Worm (Caenorhabditis elegans) whole organism, young adult: Measurements from ENCODE around the gene T25B9.3.

ENCODE experiments used
- B0336.3 ChIP-seq: fragments of 200-800 bp; sonication (Bioruptor generic); IDR thresholded peaks from 2 replicates; pipeline ENCODE4 v1.3.6; 2022; ENCODE audit warnings: missing genetic modification characterization, missing compliant biosample characterization
- C06A6.2 ChIP-seq: fragments of 200-800 bp; sonication (Bioruptor generic); conservative IDR thresholded peaks from 2 replicates; pipeline ENCODE4 v1.3.6; 2022; ENCODE audit warnings: missing genetic modification characterization, missing compliant biosample characterization
- C17E4.6 ChIP-seq: fragments of 200-800 bp; sonication (Bioruptor generic); IDR thresholded peaks from 2 replicates; pipeline ENCODE4 v1.3.6; 2022; ENCODE audit warnings: missing genetic modification reagents, missing genetic modification characterization, missing compliant biosample characterization
- F22D6.2 ChIP-seq: sonication (generic microtip); optimal IDR thresholded peaks from 2 replicates; lab custom pipeline; 2016; ENCODE audit warnings: mild to moderate bottlenecking, missing genetic modification characterization, missing compliant biosample characterization
- F39B2.1 ChIP-seq: fragments of 200-800 bp; sonication (Bioruptor generic); IDR thresholded peaks from 2 replicates; pipeline ENCODE4 v1.3.6; 2022; ENCODE audit warnings: missing genetic modification reagents, missing genetic modification characterization, missing compliant biosample characterization
- F52B5.7 ChIP-seq: sonication (generic microtip); optimal IDR thresholded peaks from 2 replicates; lab custom pipeline; 2016; ENCODE audit warnings: mild to moderate bottlenecking, missing genetic modification characterization, missing compliant biosample characterization
- Y53G8AR.9 ChIP-seq: fragments of 200-800 bp; sonication (Bioruptor generic); conservative IDR thresholded peaks from 2 replicates; pipeline ENCODE4 v1.3.6; 2022; ENCODE audit warnings: missing genetic modification reagents, missing genetic modification characterization, missing compliant biosample characterization
- Y56A3A.18 ChIP-seq: fragments of 200-800 bp; sonication (Bioruptor generic); IDR thresholded peaks from 2 replicates; pipeline ENCODE4 v1.3.6; 2022; ENCODE audit warnings: missing genetic modification reagents, missing genetic modification characterization, missing compliant biosample characterization
- Y67H2A.10 ChIP-seq: fragments of 200-800 bp; sonication (Bioruptor generic); conservative IDR thresholded peaks from 2 replicates; pipeline ENCODE4 v1.3.6; 2022; ENCODE audit warnings: missing genetic modification reagents, missing genetic modification characterization, missing compliant biosample characterization
- ZK185.1 ChIP-seq: sonication (generic microtip); optimal IDR thresholded peaks from 2 replicates; lab custom pipeline; 2016; ENCODE audit warnings: mild to moderate bottlenecking, missing genetic modification characterization, missing compliant biosample characterization; ENCODE audit not compliant: poor library complexity, severe bottlenecking
- aptf-3 ChIP-seq: fragments of 200-800 bp; sonication (Bioruptor generic); IDR thresholded peaks from 2 replicates; pipeline ENCODE4 v1.3.6; 2022; ENCODE audit warnings: missing genetic modification characterization, missing compliant biosample characterization
- athp-1 ChIP-seq: sonication (generic microtip); optimal IDR thresholded peaks from 2 replicates; lab custom pipeline; 2017; ENCODE audit warnings: mild to moderate bottlenecking, missing genetic modification characterization, missing compliant biosample characterization
- bed-2 ChIP-seq: fragments of 200-800 bp; sonication (Bioruptor generic); IDR thresholded peaks from 2 replicates; pipeline ENCODE4 v1.3.6; 2022; ENCODE audit warnings: missing genetic modification reagents, missing genetic modification characterization, missing compliant biosample characterization
- ceh-27 ChIP-seq: fragments of 200-800 bp; sonication (Bioruptor generic); optimal IDR thresholded peaks from 2 replicates; lab custom pipeline; 2018; ENCODE audit warnings: mild to moderate bottlenecking, missing genetic modification characterization, moderate library complexity, missing compliant biosample characterization
- ceh-40 ChIP-seq: fragments of 200-800 bp; sonication (Bioruptor generic); IDR thresholded peaks from 2 replicates; pipeline ENCODE4 v1.3.6; 2022; ENCODE audit warnings: missing genetic modification characterization, missing compliant biosample characterization
- ceh-79 ChIP-seq: sonication (generic microtip); optimal IDR thresholded peaks from 2 replicates; lab custom pipeline; 2017; ENCODE audit warnings: mild to moderate bottlenecking, missing genetic modification characterization, missing compliant biosample characterization
- dpff-1 ChIP-seq: sonication (generic microtip); optimal IDR thresholded peaks from 2 replicates; lab custom pipeline; 2017; ENCODE audit warnings: mild to moderate bottlenecking, missing genetic modification characterization, missing compliant biosample characterization
- hmg-1.2 ChIP-seq: fragments of 200-800 bp; sonication (Bioruptor generic); IDR thresholded peaks from 2 replicates; pipeline ENCODE4 v1.3.6; 2022; ENCODE audit warnings: missing genetic modification reagents, missing genetic modification characterization, missing compliant biosample characterization
- hmg-20 ChIP-seq: fragments of 200-800 bp; sonication (Bioruptor generic); IDR thresholded peaks from 2 replicates; pipeline ENCODE4 v1.3.6; 2022; ENCODE audit warnings: missing genetic modification reagents, missing genetic modification characterization, missing compliant biosample characterization
- lag-1 ChIP-seq: fragments of 200-800 bp; sonication (Bioruptor generic); IDR thresholded peaks from 2 replicates; pipeline ENCODE4 v1.3.6; 2022; ENCODE audit warnings: missing genetic modification reagents, missing genetic modification characterization, missing compliant biosample characterization
- lin-40 ChIP-seq: sonication (generic microtip); optimal IDR thresholded peaks from 2 replicates; lab custom pipeline; 2016; ENCODE audit warnings: missing genetic modification characterization, mild to moderate bottlenecking, missing compliant biosample characterization, missing genotype, missing genetic modification reagents
- lsy-27 ChIP-seq: sonication (generic microtip); optimal IDR thresholded peaks from 2 replicates; lab custom pipeline; 2017; ENCODE audit warnings: missing genetic modification characterization, mild to moderate bottlenecking, missing compliant biosample characterization, antibody characterized with exemption, missing genotype, borderline replicate concordance; ENCODE audit not compliant: insufficient read depth
- madf-6 ChIP-seq: fragments of 200-800 bp; sonication (Bioruptor generic); IDR thresholded peaks from 2 replicates; pipeline ENCODE4 v1.3.6; 2022; ENCODE audit warnings: missing genetic modification reagents, missing genetic modification characterization, missing compliant biosample characterization
- mcd-1 ChIP-seq: fragments of 200-800 bp; sonication (Bioruptor generic); IDR thresholded peaks from 2 replicates; pipeline ENCODE4 v1.3.6; 2022; ENCODE audit warnings: missing genetic modification reagents, missing genetic modification characterization, missing compliant biosample characterization
- mel-28 ChIP-seq: sonication (generic microtip); optimal IDR thresholded peaks from 2 replicates; lab custom pipeline; 2016; ENCODE audit warnings: borderline replicate concordance, mild to moderate bottlenecking, missing genetic modification characterization, missing compliant biosample characterization
- mxl-1 ChIP-seq: sonication (generic microtip); optimal IDR thresholded peaks from 2 replicates; lab custom pipeline; 2016; ENCODE audit warnings: missing genetic modification characterization, missing compliant biosample characterization
- nhr-120 ChIP-seq: fragments of 200-800 bp; sonication (Bioruptor generic); IDR thresholded peaks from 2 replicates; pipeline ENCODE4 v1.3.6; 2022; ENCODE audit warnings: missing genetic modification characterization, missing compliant biosample characterization
- nhr-179 ChIP-seq: sonication (generic microtip); optimal IDR thresholded peaks from 2 replicates; lab custom pipeline; 2016; ENCODE audit warnings: mild to moderate bottlenecking, missing genetic modification characterization, missing compliant biosample characterization
- nhr-27 ChIP-seq: fragments of 200-800 bp; sonication (Bioruptor generic); optimal IDR thresholded peaks from 2 replicates; lab custom pipeline; 2018; ENCODE audit warnings: mild to moderate bottlenecking, missing genetic modification characterization, moderate library complexity, missing compliant biosample characterization
- sea-2 ChIP-seq: fragments of 200-800 bp; sonication (Bioruptor generic); IDR thresholded peaks from 2 replicates; pipeline ENCODE4 v1.3.6; 2022; ENCODE audit warnings: missing genetic modification characterization, missing compliant biosample characterization
- somi-1 ChIP-seq: fragments of 200-800 bp; sonication (Bioruptor generic); optimal IDR thresholded peaks from 2 replicates; lab custom pipeline; 2018; ENCODE audit warnings: mild to moderate bottlenecking, missing genetic modification characterization, missing compliant biosample characterization
- tlf-1 ChIP-seq: fragments of 200-800 bp; sonication (Bioruptor generic); optimal IDR thresholded peaks from 2 replicates; lab custom pipeline; 2018; ENCODE audit warnings: mild to moderate bottlenecking, missing genetic modification characterization, missing compliant biosample characterization
- zim-3 ChIP-seq: sonication (generic microtip); optimal IDR thresholded peaks from 2 replicates; lab custom pipeline; 2017; ENCODE audit warnings: mild to moderate bottlenecking, missing genetic modification characterization, moderate library complexity, missing compliant biosample characterization
- ztf-18 ChIP-seq: sonication (generic microtip); optimal IDR thresholded peaks from 2 replicates; lab custom pipeline; 2016; ENCODE audit warnings: missing genotype, mild to moderate bottlenecking, missing genetic modification characterization, missing compliant biosample characterization
- ztf-22 ChIP-seq: fragments of 200-800 bp; sonication (Bioruptor generic); optimal IDR thresholded peaks from 2 replicates; lab custom pipeline; 2018; ENCODE audit warnings: mild to moderate bottlenecking, missing genetic modification characterization, moderate library complexity, missing compliant biosample characterization
- ztf-28 ChIP-seq: fragments of 200-800 bp; sonication (Bioruptor generic); IDR thresholded peaks from 2 replicates; pipeline ENCODE4 v1.3.6; 2022; ENCODE audit warnings: missing genetic modification reagents, missing genetic modification characterization, missing compliant biosample characterization
- ztf-6 ChIP-seq: fragments of 200-800 bp; sonication (Bioruptor generic); IDR thresholded peaks from 2 replicates; pipeline ENCODE4 v1.3.6; 2022; ENCODE audit warnings: missing genetic modification reagents, missing genetic modification characterization, missing compliant biosample characterization

The T25B9.3 gene

DNA sequence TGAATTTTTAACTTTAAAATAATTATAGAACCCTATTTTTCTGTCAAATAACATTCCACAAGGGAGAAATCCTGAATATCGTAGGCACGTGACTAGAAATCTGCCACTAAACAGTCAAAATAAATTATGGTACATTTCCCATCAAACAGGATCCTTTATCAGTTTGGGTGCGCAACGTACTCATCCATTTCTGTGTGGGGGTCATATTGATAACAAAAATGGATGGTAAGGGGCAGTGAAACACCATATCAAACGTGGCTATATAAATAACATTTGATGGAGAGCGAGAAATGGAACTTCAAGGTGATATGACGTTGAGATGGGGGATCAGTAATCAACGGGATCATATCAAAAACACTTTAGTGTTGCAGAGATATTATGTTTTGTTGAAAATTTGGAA, 39.5 kb downstream of the T25B9.3 start:
- TF ChIP-seq tlf-1 (GFP tag; lab: Kevin White, UChicago) (no peak), dpff-1 (no peak), mel-28 (tag; lab: Kevin White, UChicago) (no peak), ceh-79 (tag; lab: Kevin White, UChicago) (no peak), aptf-3 (GFP tag; lab: Robert Waterston, UW) (no peak), mxl-1 (tag; lab: Kevin White, UChicago) (no peak), somi-1 (GFP tag; lab: Kevin White, UChicago) (no peak), nhr-27 (tag; lab: Kevin White, UChicago) (no peak), mcd-1 (GFP tag; lab: Robert Waterston, UW) (no peak), ztf-6 (GFP tag; lab: Robert Waterston, UW) (no peak), ceh-40 (no peak), bed-2 (GFP tag; lab: Robert Waterston, UW) (no peak), ceh-27 (no peak)

DNA sequence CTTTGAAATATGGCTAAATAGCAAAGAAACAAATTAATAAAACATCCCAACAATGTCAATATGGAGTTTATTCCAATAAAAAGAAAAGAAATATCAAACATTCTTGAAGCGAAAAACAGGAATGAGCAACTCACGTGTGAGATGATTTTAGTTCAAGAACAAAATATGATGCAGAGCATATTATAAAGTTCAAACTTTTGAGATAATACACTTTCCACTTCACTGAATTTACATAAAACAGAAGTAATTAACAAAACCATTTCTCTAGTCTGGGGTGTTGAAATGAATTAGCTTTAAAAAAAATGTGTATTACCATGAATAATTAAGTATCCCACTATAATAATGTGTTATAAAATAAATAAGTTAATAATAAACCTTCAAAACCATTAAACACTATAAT, 42.2 kb downstream of the T25B9.3 start, which contains the start of gene srd-7:
Gene srd-7, minus strand, starts transcription at position 101 of the 400 bp plus-strand sequence.
- no peak for TF ChIP-seq ZK185.1 (tag; lab: Kevin White, UChicago)
- no peak for TF ChIP-seq sea-2
- TF ChIP-seq bed-2 (GFP tag; lab: Robert Waterston, UW) = no peak
- TF ChIP-seq C06A6.2 (GFP tag; lab: Robert Waterston, UW) = no peak
- TF ChIP-seq nhr-120 (GFP tag; lab: Robert Waterston, UW) = no peak
- no peak for TF ChIP-seq Y53G8AR.9 (GFP tag; lab: Robert Waterston, UW)
- no peak for TF ChIP-seq tlf-1 (GFP tag; lab: Kevin White, UChicago)
- no peak for TF ChIP-seq ztf-6 (GFP tag; lab: Robert Waterston, UW)
- no peak for TF ChIP-seq hmg-1.2 (GFP tag; lab: Robert Waterston, UW)
- TF ChIP-seq lin-40 (tag; lab: Kevin White, UChicago) = no peak
- no peak for TF ChIP-seq C17E4.6
- no peak for TF ChIP-seq B0336.3 (GFP tag; lab: Robert Waterston, UW)
- no peak for TF ChIP-seq F52B5.7 (tag; lab: Kevin White, UChicago)
- no peak for TF ChIP-seq hmg-20 (GFP tag; lab: Robert Waterston, UW)
- TF ChIP-seq mcd-1 (GFP tag; lab: Robert Waterston, UW) = no peak
- no peak for TF ChIP-seq ztf-28
- no peak for TF ChIP-seq ztf-22 (GFP tag; lab: Kevin White, UChicago)
- no peak for TF ChIP-seq Y56A3A.18
- TF ChIP-seq athp-1 = no peak

DNA sequence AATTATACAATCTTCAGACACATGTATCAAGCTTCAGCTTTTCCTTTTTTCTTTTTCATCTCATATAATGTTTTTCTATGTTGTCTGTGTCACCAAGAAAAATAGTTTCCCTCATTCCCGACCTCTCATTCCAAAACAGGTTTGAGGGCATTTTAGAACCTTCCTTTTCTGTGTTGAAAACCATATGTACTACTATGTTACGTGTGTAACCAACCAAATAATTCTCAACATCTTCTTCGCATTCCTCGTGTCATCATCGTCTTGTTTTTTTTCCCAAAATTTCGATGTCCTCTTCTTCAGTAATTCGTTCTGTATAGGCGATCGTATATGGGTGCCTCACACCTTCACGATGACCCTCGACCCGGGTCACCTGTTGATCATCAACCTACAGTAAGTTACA, 45.8 kb downstream of the T25B9.3 start, which contains the start of gene pept-2:
Gene pept-2, plus strand, starts transcription at position 301 of the 400 bp plus-strand sequence.
- no peak for TF ChIP-seq hmg-20 (GFP tag; lab: Robert Waterston, UW)
- no peak for TF ChIP-seq Y53G8AR.9 (GFP tag; lab: Robert Waterston, UW)
- TF ChIP-seq mcd-1 (GFP tag; lab: Robert Waterston, UW) = no peak
- TF ChIP-seq mel-28 (tag; lab: Kevin White, UChicago) = no peak
- TF ChIP-seq ztf-22 (GFP tag; lab: Kevin White, UChicago) = no peak
- no peak for TF ChIP-seq zim-3 (tag; lab: Kevin White, UChicago)
- TF ChIP-seq lsy-27 (tag; lab: Kevin White, UChicago) = no peak
- TF ChIP-seq lag-1 = no peak
- no peak for TF ChIP-seq Y67H2A.10 (GFP tag; lab: Robert Waterston, UW)
- TF ChIP-seq madf-6 (GFP tag; lab: Robert Waterston, UW) = no peak
- TF ChIP-seq nhr-179 (tag; lab: Kevin White, UChicago) = no peak
- no peak for TF ChIP-seq F22D6.2 (tag; lab: Kevin White, UChicago)
- TF ChIP-seq ztf-18 (tag; lab: Kevin White, UChicago) = no peak
- no peak for TF ChIP-seq F39B2.1
